Worm (Caenorhabditis elegans): ENCODE measurements around the gene aps-2.

DNA sequence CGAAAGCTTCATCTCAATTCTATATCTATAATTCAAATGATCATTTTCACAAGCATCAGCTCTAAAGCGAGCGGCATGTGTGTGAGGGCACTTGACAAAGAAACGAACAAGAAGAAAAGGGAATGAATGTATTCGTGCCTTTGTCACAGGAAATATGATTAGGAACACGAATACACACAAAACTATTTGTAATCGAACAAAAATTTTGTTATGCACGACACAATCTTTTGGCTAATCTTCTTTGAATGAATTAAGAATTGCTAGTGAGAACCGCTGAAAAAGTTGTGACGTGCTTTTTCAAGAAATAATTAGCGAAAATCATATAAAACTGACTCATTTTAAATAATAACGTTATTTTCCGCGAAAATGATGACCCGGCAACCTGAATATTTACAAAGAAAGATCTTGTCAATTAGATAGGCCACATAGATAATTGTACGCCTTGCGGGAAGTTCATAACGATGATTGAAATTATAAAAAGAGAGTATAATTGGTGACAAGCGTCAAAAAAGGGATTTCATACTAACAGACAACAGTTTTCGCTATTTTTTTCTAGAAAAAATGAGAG is 35.5 kb downstream of the aps-2 start:
- no peak for TF ChIP-seq zag-1 (tag; optimal IDR thresholded peaks at IDR 0.05)
- no peak for TF ChIP-seq ama-1 (optimal IDR thresholded peaks at IDR 0.05)
- no peak for TF ChIP-seq nhr-237 (tag; optimal IDR thresholded peaks at IDR 0.05)
- no peak for TF ChIP-seq unc-62 (GFP tag; optimal IDR thresholded peaks at IDR 0.05)
- no peak for TF ChIP-seq blmp-1 (tag; optimal IDR thresholded peaks at IDR 0.05)
- no peak for TF ChIP-seq egl-27 (tag; optimal IDR thresholded peaks at IDR 0.05)
- no peak for TF ChIP-seq lsy-2 (tag; optimal IDR thresholded peaks at IDR 0.05)
- no peak for TF ChIP-seq dsc-1 (tag; optimal IDR thresholded peaks at IDR 0.05)
- no peak for TF ChIP-seq mdl-1 (tag; optimal IDR thresholded peaks at IDR 0.05)
- TF ChIP-seq rnt-1 (tag; optimal IDR thresholded peaks at IDR 0.05): no peak
- TF ChIP-seq fos-1 (tag; optimal IDR thresholded peaks at IDR 0.05): no peak
- no peak for TF ChIP-seq efl-1 (optimal IDR thresholded peaks at IDR 0.05)
- no peak for TF ChIP-seq efl-1 (GFP tag; optimal IDR thresholded peaks at IDR 0.05 in 1 of 2)
- TF ChIP-seq lin-39 (tag; optimal IDR thresholded peaks at IDR 0.05): no peak

All from whole organism, L1 larva.